Fruit fly (Drosophila melanogaster) S2 (cell line): Measurements from ENCODE around the gene ari-1.

Source experiments
- CG8478 ChIP-seq: fragments of >200 bp; optimal IDR thresholded peaks from 2 replicates; lab custom pipeline; 2018
- CTCF ChIP-seq, 2 experiments: fragments of >200 bp; optimal IDR thresholded peaks; 2 replicates each; lab custom pipeline; 2018

- TF ChIP-seq CTCF (optimal IDR thresholded peaks at IDR 0.05; lab: Kevin White, UChicago) (no peak), CG8478 (lab: Kevin White, UChicago) (no peak)
Measured at dm6 chrX:18101098-18101711, 36.4 kb downstream of the ari-1 start, which contains the start of gene Mvb12.
